Worm (Caenorhabditis elegans) whole organism, L1 larva: Measurements from ENCODE around the gene F54B3.4.

Experiments
- blmp-1 ChIP-seq: fragments of 150-350 bp; optimal IDR thresholded peaks from 2 replicates; lab custom pipeline; 2014; ENCODE audit warnings: missing biosample characterization, missing genetic modification characterization
- ceh-8 ChIP-seq: fragments of 200-800 bp; sonication (Bioruptor generic); optimal IDR thresholded peaks from 2 replicates; lab custom pipeline; 2018; ENCODE audit warnings: mild to moderate bottlenecking, missing genetic modification characterization, moderate library complexity, missing compliant biosample characterization
- ceh-82 ChIP-seq, 3 experiments: fragments of 150-350 bp in 1 of 3; sonication (generic microtip) in 2 of 3; optimal IDR thresholded peaks; 2 replicates each; lab custom pipeline; 2014 to 2017; ENCODE audit warnings: missing biosample characterization in 3 of 3, missing genetic modification characterization in 3 of 3
- dsc-1 ChIP-seq: sonication (generic microtip); optimal IDR thresholded peaks from 2 replicates; lab custom pipeline; 2016; ENCODE audit warnings: mild to moderate bottlenecking, missing genetic modification characterization, missing compliant biosample characterization
- egl-27 ChIP-seq, 2 experiments: fragments of 150-350 bp in 1 of 2; sonication (generic microtip); optimal IDR thresholded peaks; 3 replicates each; lab custom pipeline; 2017 to 2018; ENCODE audit warnings: missing biosample characterization in 2 of 2, missing genetic modification characterization in 2 of 2, missing genetic modification reagents in 2 of 2
- fkh-8 ChIP-seq: sonication (generic microtip); optimal IDR thresholded peaks from 2 replicates; lab custom pipeline; 2016; ENCODE audit warnings: mild to moderate bottlenecking, missing genetic modification characterization, missing compliant biosample characterization
- fos-1 ChIP-seq: fragments of 150-350 bp; optimal IDR thresholded peaks from 2 replicates; lab custom pipeline; 2014; ENCODE audit warnings: missing biosample characterization, missing genetic modification characterization
- jun-1 ChIP-seq: fragments of 150-350 bp; optimal IDR thresholded peaks from 2 replicates; lab custom pipeline; 2014; ENCODE audit warnings: missing biosample characterization, missing genetic modification reagents, missing genetic modification characterization
- nhr-76 ChIP-seq: sonication (generic microtip); optimal IDR thresholded peaks from 2 replicates; lab custom pipeline; 2017; ENCODE audit warnings: missing biosample characterization, missing genetic modification characterization
- nhr-77 ChIP-seq: fragments of 150-350 bp; optimal IDR thresholded peaks from 2 replicates; lab custom pipeline; 2014; ENCODE audit warnings: missing biosample characterization, missing genetic modification characterization
- pax-3 ChIP-seq: fragments of 200-800 bp; sonication (Bioruptor generic); optimal IDR thresholded peaks from 2 replicates; lab custom pipeline; 2018; ENCODE audit warnings: mild to moderate bottlenecking, missing genetic modification characterization, moderate library complexity, missing compliant biosample characterization
- rnt-1 ChIP-seq: sonication (generic microtip); optimal IDR thresholded peaks from 2 replicates; lab custom pipeline; 2016; ENCODE audit warnings: mild to moderate bottlenecking, missing genetic modification characterization, moderate library complexity, missing compliant biosample characterization
- snpc-4 ChIP-seq: fragments of 150-350 bp; optimal IDR thresholded peaks from 2 replicates; lab custom pipeline; 2014; ENCODE audit warnings: missing biosample characterization, missing genetic modification characterization
- vab-15 ChIP-seq: sonication (generic microtip); optimal IDR thresholded peaks from 2 replicates; lab custom pipeline; 2017; ENCODE audit warnings: missing genotype, mild to moderate bottlenecking, missing genetic modification characterization, missing compliant biosample characterization

DNA sequence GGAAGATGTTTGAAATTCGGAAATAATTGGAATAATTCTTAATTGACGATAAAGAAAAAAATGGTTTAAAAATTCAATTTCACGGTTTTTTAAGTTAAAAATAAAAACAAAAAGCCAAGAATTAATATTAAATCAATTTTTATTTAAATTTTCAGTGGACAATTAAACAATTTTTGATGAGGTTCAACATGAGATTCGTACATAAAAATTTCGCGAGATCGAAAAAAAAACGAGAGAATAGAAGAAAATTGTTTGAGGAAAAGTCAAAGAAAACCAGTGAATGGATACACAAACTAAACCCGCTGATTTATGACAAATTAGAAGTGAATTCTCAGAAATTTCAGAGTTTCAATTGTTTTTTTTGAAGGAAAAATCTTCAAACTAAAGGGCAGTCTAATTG lies 941 bp downstream of the F54B3.4 start, which contains the start of gene F54B3.2:
- TF ChIP-seq ceh-82 (tag; optimal IDR thresholded peaks at IDR 0.05; lab: Kevin White, UChicago) (no peak), nhr-76 (tag; lab: Kevin White, UChicago) (no peak), nhr-77 (tag; lab: Kevin White, UChicago) (no peak), blmp-1 (tag; lab: Kevin White, UChicago) (no peak), jun-1 (no peak), egl-27 (tag; optimal IDR thresholded peaks at IDR 0.05; lab: Kevin White, UChicago) (no peak), rnt-1 (tag; lab: Kevin White, UChicago) (no peak), fkh-8 (no peak), fos-1 (tag; lab: Kevin White, UChicago) (no peak), ceh-8 (GFP tag; lab: Kevin White, UChicago) (no peak), snpc-4 (no peak), pax-3 (tag; lab: Kevin White, UChicago) (no peak), vab-15 (tag; lab: Kevin White, UChicago) (no peak), dsc-1 (tag; lab: Kevin White, UChicago) (no peak)
